Worm (Caenorhabditis elegans) whole organism, L1 larva: Measurements from ENCODE around the gene col-151.

Experiments used
- C16A3.4 ChIP-seq: fragments of 150-350 bp; optimal IDR thresholded peaks from 2 replicates; lab custom pipeline; 2014; ENCODE audit warnings: missing biosample characterization, missing genetic modification characterization
- C34B4.2 ChIP-seq: sonication (generic microtip); optimal IDR thresholded peaks from 2 replicates; lab custom pipeline; 2017; ENCODE audit warnings: mild to moderate bottlenecking, missing genetic modification characterization, missing compliant biosample characterization
- F16B12.6 ChIP-seq: fragments of 150-350 bp; optimal IDR thresholded peaks from 2 replicates; lab custom pipeline; 2014; ENCODE audit warnings: missing biosample characterization, missing genetic modification characterization
- Y116A8C.19 ChIP-seq: sonication (generic microtip); optimal IDR thresholded peaks from 2 replicates; lab custom pipeline; 2016; ENCODE audit warnings: missing compliant biosample characterization, missing genetic modification characterization, borderline replicate concordance
- aha-1 ChIP-seq: fragments of 150-350 bp; optimal IDR thresholded peaks from 2 replicates; lab custom pipeline; 2014; ENCODE audit warnings: missing biosample characterization, missing genetic modification characterization
- alr-1 ChIP-seq: fragments of 200-800 bp; sonication (Bioruptor generic); optimal IDR thresholded peaks from 2 replicates; lab custom pipeline; 2018; ENCODE audit warnings: borderline replicate concordance, mild to moderate bottlenecking, missing genetic modification characterization, missing compliant biosample characterization
- blmp-1 ChIP-seq: fragments of 150-350 bp; optimal IDR thresholded peaks from 2 replicates; lab custom pipeline; 2014; ENCODE audit warnings: missing biosample characterization, missing genetic modification characterization
- ceh-63 ChIP-seq: fragments of 200-800 bp; sonication (Bioruptor generic); optimal IDR thresholded peaks from 2 replicates; lab custom pipeline; 2018; ENCODE audit warnings: mild to moderate bottlenecking, missing genetic modification characterization, missing compliant biosample characterization
- ceh-82 ChIP-seq, 3 experiments: fragments of 150-350 bp in 1 of 3; sonication (generic microtip) in 2 of 3; optimal IDR thresholded peaks; 2 replicates each; lab custom pipeline; 2014 to 2017; ENCODE audit warnings: missing biosample characterization in 3 of 3, missing genetic modification characterization in 3 of 3
- dpl-1 ChIP-seq, 3 experiments: fragments of 150-350 bp in 2 of 3; sonication (generic microtip) in 1 of 3; optimal IDR thresholded peaks; 2 replicates each; lab custom pipeline; 2014 to 2017; ENCODE audit warnings: missing biosample characterization in 3 of 3, missing genetic modification characterization in 3 of 3, missing genetic modification reagents in 3 of 3
- efl-1 ChIP-seq, 4 experiments: fragments of 150-350 bp; optimal IDR thresholded peaks in 3 of 4; peaks in 1 of 4; 1 replicate in 1 of 4; 2 replicates in 3 of 4; lab custom pipeline; 2014; ENCODE audit warnings: missing biosample characterization in 2 of 4, missing genetic modification characterization in 2 of 4, missing genetic modification reagents in 2 of 4
- egl-27 ChIP-seq, 2 experiments: fragments of 150-350 bp in 1 of 2; sonication (generic microtip); optimal IDR thresholded peaks; 3 replicates each; lab custom pipeline; 2017 to 2018; ENCODE audit warnings: missing biosample characterization in 2 of 2, missing genetic modification characterization in 2 of 2, missing genetic modification reagents in 2 of 2
- elt-3 ChIP-seq, 6 experiments: fragments of 150-350 bp in 1 of 6; sonication (generic microtip); optimal IDR thresholded peaks; 2 replicates each; lab custom pipeline; 2017 to 2018; ENCODE audit warnings: missing biosample characterization in 6 of 6, missing genetic modification characterization in 6 of 6, inconsistent platforms in 1 of 6
- hlh-17 ChIP-seq: fragments of 200-800 bp; sonication (Bioruptor generic); optimal IDR thresholded peaks from 2 replicates; lab custom pipeline; 2018; ENCODE audit warnings: missing genetic modification characterization, mild to moderate bottlenecking, missing compliant biosample characterization, moderate library complexity, borderline replicate concordance
- hlh-4 ChIP-seq: sonication (generic microtip); optimal IDR thresholded peaks from 2 replicates; lab custom pipeline; 2016; ENCODE audit warnings: mild to moderate bottlenecking, missing genetic modification characterization, missing compliant biosample characterization
- isw-1 ChIP-seq: fragments of 200-800 bp; sonication (Bioruptor generic); IDR thresholded peaks from 2 replicates; pipeline ENCODE4 v1.3.6; 2022; ENCODE audit warnings: missing genetic modification characterization, missing compliant biosample characterization
- lin-13 ChIP-seq: fragments of 150-350 bp; optimal IDR thresholded peaks from 2 replicates; lab custom pipeline; 2014; ENCODE audit warnings: missing biosample characterization, missing genetic modification reagents, missing genetic modification characterization
- lin-14 ChIP-seq: fragments of 200-800 bp; sonication (Bioruptor generic); optimal IDR thresholded peaks from 2 replicates; lab custom pipeline; 2018; ENCODE audit warnings: mild to moderate bottlenecking, missing genetic modification characterization, moderate library complexity, missing compliant biosample characterization
- mef-2 ChIP-seq: fragments of 150-350 bp; optimal IDR thresholded peaks from 2 replicates; lab custom pipeline; 2014; ENCODE audit warnings: missing biosample characterization, missing genetic modification characterization
- mep-1 ChIP-seq: fragments of 150-350 bp; optimal IDR thresholded peaks from 2 replicates; lab custom pipeline; 2014; ENCODE audit warnings: missing biosample characterization, missing genetic modification characterization
- nhr-20 ChIP-seq: sonication (generic microtip); optimal IDR thresholded peaks from 2 replicates; lab custom pipeline; 2016; ENCODE audit warnings: mild to moderate bottlenecking, missing genetic modification characterization, missing compliant biosample characterization
- nhr-237 ChIP-seq: fragments of 150-350 bp; optimal IDR thresholded peaks from 2 replicates; lab custom pipeline; 2014; ENCODE audit warnings: missing biosample characterization, missing genetic modification characterization
- nhr-28 ChIP-seq: fragments of 150-350 bp; optimal IDR thresholded peaks from 2 replicates; lab custom pipeline; 2014; ENCODE audit warnings: missing biosample characterization, missing genetic modification characterization
- nhr-47 ChIP-seq: sonication (generic microtip); optimal IDR thresholded peaks from 2 replicates; lab custom pipeline; 2016; ENCODE audit warnings: mild to moderate bottlenecking, missing genetic modification characterization, moderate library complexity, missing compliant biosample characterization
- nhr-84 ChIP-seq: sonication (generic microtip); optimal IDR thresholded peaks from 2 replicates; lab custom pipeline; 2017; ENCODE audit warnings: missing biosample characterization, missing genetic modification characterization
- nhr-85 ChIP-seq: sonication (generic microtip); peaks from one replicate; lab custom pipeline; 2016; ENCODE audit warnings: missing genetic modification characterization, inconsistent platforms, missing compliant biosample characterization
- pqm-1 ChIP-seq: sonication (generic microtip); optimal IDR thresholded peaks from 3 replicates; lab custom pipeline; 2017; ENCODE audit warnings: missing biosample characterization, missing genetic modification characterization
- swsn-7 ChIP-seq: sonication (generic microtip); optimal IDR thresholded peaks from 2 replicates; lab custom pipeline; 2016; ENCODE audit warnings: missing genetic modification characterization, missing compliant biosample characterization
- unc-130 ChIP-seq: fragments of 150-350 bp; optimal IDR thresholded peaks from 2 replicates; lab custom pipeline; 2017; ENCODE audit warnings: missing biosample characterization, missing genetic modification characterization, inconsistent platforms
- unc-30 ChIP-seq: sonication (generic microtip); optimal IDR thresholded peaks from 2 replicates; lab custom pipeline; 2017; ENCODE audit warnings: missing biosample characterization, missing genetic modification characterization
- unc-62 ChIP-seq: fragments of 150-350 bp; optimal IDR thresholded peaks from 2 replicates; lab custom pipeline; 2014; ENCODE audit warnings: missing biosample characterization, missing genetic modification reagents, missing genetic modification characterization
- xbp-1 ChIP-seq: sonication (generic microtip); optimal IDR thresholded peaks from 2 replicates; lab custom pipeline; 2016; ENCODE audit warnings: missing genetic modification characterization, missing compliant biosample characterization
- ztf-11 ChIP-seq, 2 experiments: sonication (generic microtip); optimal IDR thresholded peaks; 2 replicates each; lab custom pipeline; 2016 to 2017; ENCODE audit warnings: missing genetic modification characterization in 2 of 2, missing biosample characterization in 1 of 2, missing compliant biosample characterization in 1 of 2
- ztf-4 ChIP-seq: fragments of 150-350 bp; optimal IDR thresholded peaks from 2 replicates; lab custom pipeline; 2014; ENCODE audit warnings: missing biosample characterization, missing genetic modification characterization

col-151 gene

DNA sequence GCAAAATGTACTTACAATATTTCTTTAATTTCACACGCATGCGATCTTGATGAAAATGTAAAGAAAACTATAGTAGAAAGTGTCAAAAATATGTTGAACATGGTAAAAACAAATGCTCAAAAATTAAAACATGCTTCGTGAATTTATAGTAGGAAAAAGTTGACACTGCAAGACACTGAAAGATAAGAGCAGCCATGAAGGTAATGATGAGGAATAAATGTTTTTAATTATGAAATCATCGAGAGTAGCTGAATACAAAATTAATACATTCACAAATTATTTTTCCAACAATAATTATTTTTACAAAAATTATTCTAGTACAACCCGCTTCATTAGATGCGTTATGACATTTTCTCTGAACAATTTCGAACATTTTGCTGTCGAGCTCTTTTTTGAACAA, 21.9 kb upstream of the col-151 start, which contains the start of gene F15H10.10:
F15H10.10 (minus strand) TSS at position 101 of the 400 bp plus-strand sequence.
- no peak for TF ChIP-seq nhr-20
- no peak for TF ChIP-seq lin-13
- TF ChIP-seq nhr-47 (tag; lab: Kevin White, UChicago) = no peak
- no peak for TF ChIP-seq pqm-1 (tag; lab: Kevin White, UChicago)
- TF ChIP-seq dpl-1 (GFP tag; optimal IDR thresholded peaks at IDR 0.05; lab: Kevin White, UChicago) = no peak
- no peak for TF ChIP-seq ztf-4 (tag; lab: Kevin White, UChicago)
- TF ChIP-seq efl-1 (optimal IDR thresholded peaks at IDR 0.05; lab: Kevin White, UChicago) = no peak
- no peak for TF ChIP-seq efl-1 (GFP tag; optimal IDR thresholded peaks at IDR 0.05 in 1 of 2; lab: Kevin White, UChicago)
- TF ChIP-seq C34B4.2 (tag; lab: Kevin White, UChicago) = no peak
- no peak for TF ChIP-seq Y116A8C.19 (tag; lab: Kevin White, UChicago)
- TF ChIP-seq alr-1 (tag; lab: Kevin White, UChicago) = no peak
- TF ChIP-seq F16B12.6 (tag; lab: Kevin White, UChicago) = no peak
- TF ChIP-seq isw-1 (GFP tag; lab: Robert Waterston, UW) = no peak
- TF ChIP-seq ceh-82 (tag; optimal IDR thresholded peaks at IDR 0.05; lab: Kevin White, UChicago) = no peak

DNA sequence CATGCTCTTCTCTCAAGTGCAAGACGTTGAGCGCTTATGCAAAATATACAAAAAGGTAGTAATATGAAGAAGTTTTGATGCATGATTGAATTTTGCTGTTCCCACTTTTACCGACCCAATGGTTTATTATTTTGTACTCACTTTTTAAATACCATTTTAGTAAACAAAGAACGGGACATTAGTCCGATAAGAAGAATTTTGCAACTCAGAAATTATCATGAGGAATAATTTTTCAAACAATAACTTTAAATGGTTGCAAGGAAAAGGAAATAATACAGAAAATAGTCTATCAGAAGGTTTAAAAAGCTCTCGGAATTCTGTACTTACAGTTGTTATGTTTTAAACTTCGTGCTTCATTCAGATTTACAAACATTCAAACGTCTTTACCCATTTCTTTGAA, 19.6 kb upstream of the col-151 start, which contains the start of gene F15H10.9:
F15H10.9 (minus strand) TSS at position 101 of the 400 bp plus-strand sequence.
- no peak for TF ChIP-seq aha-1 (tag; lab: Kevin White, UChicago)
- TF ChIP-seq ceh-82 (tag; optimal IDR thresholded peaks at IDR 0.05; lab: Kevin White, UChicago) = no peak
- TF ChIP-seq pqm-1 (tag; lab: Kevin White, UChicago) = no peak
- no peak for TF ChIP-seq unc-130
- no peak for TF ChIP-seq unc-30 (tag; lab: Kevin White, UChicago)
- no peak for TF ChIP-seq Y116A8C.19 (tag; lab: Kevin White, UChicago)
- TF ChIP-seq egl-27 (tag; optimal IDR thresholded peaks at IDR 0.05; lab: Kevin White, UChicago) = no peak
- no peak for TF ChIP-seq mep-1
- TF ChIP-seq hlh-4 (tag; lab: Kevin White, UChicago) = no peak
- no peak for TF ChIP-seq nhr-47 (tag; lab: Kevin White, UChicago)
- no peak for TF ChIP-seq hlh-17
- no peak for TF ChIP-seq F16B12.6 (tag; lab: Kevin White, UChicago)
- TF ChIP-seq elt-3 (tag; optimal IDR thresholded peaks at IDR 0.05; lab: Kevin White, UChicago) = no peak
- no peak for TF ChIP-seq ztf-11 (tag; optimal IDR thresholded peaks at IDR 0.05; lab: Kevin White, UChicago)
- no peak for TF ChIP-seq nhr-237 (tag; lab: Kevin White, UChicago)
- TF ChIP-seq swsn-7 (tag; lab: Kevin White, UChicago) = no peak
- TF ChIP-seq blmp-1 (tag; lab: Kevin White, UChicago) = no peak
- TF ChIP-seq nhr-84 (tag; lab: Kevin White, UChicago) = no peak
- no peak for TF ChIP-seq efl-1 (optimal IDR thresholded peaks at IDR 0.05; lab: Kevin White, UChicago)
- TF ChIP-seq efl-1 (GFP tag; optimal IDR thresholded peaks at IDR 0.05 in 1 of 2; lab: Kevin White, UChicago) = no peak
- TF ChIP-seq mef-2 (tag; lab: Kevin White, UChicago) = no peak

DNA sequence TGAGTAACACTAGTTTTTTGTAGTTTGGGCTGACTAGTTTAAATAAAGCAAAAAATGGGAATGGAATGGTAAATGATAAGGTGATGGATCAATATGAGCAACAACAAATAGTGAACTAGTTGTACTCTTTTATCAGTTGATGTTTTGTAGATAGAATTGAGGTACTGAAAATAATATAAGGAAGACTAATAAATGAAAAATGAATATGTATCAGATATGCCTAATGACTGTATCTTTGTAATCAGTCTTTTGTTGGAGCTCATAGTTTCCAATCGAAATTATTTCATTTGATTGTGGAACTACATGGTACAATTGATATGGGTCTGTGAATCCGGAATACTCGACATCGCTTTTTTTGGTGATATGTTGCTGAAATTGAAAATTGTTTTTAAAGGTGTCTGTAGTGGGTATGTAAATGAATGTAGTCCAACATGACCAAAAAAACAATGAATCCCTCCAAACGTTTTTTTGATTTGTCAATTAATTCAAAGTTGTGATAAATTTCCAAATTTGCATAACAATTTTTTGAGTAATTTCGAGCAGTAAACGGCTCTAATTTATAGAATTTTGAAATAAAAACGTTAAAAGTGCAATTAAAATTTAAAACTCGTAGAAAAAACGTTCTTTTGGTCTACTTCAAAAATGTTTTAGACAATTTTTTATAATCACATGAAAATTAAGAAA, 15.1 kb upstream of the col-151 start, which contains the start of gene F15H10.12:
F15H10.12 (minus strand) TSS at position 51 of the 684 bp plus-strand sequence.
- TF ChIP-seq nhr-47 (tag; lab: Kevin White, UChicago) = no peak
- no peak for TF ChIP-seq C34B4.2 (tag; lab: Kevin White, UChicago)
- no peak for TF ChIP-seq nhr-85 (tag; lab: Kevin White, UChicago)
- no peak for TF ChIP-seq lin-14 (GFP tag; lab: Kevin White, UChicago)
- TF ChIP-seq, all 84 proteins: peak for 0

ce11 chrV:10406313-10406712, 11.3 kb upstream of the col-151 start, which contains the start of gene F15H10.7:
Gene F15H10.7 (minus strand): TSS chrV:10406413.
- no peak for TF ChIP-seq nhr-85 (tag; lab: Kevin White, UChicago)
- TF ChIP-seq nhr-28 (tag; lab: Kevin White, UChicago) = no peak
- no peak for TF ChIP-seq C16A3.4 (tag; lab: Kevin White, UChicago)
- TF ChIP-seq ceh-63 (GFP tag; lab: Kevin White, UChicago) = no peak
- TF ChIP-seq xbp-1 (tag; lab: Kevin White, UChicago) = no peak
- no peak for TF ChIP-seq unc-62 (GFP tag; lab: Kevin White, UChicago)
- no peak for TF ChIP-seq lin-14 (GFP tag; lab: Kevin White, UChicago)
